Worm (Caenorhabditis elegans) whole organism, young adult: ENCODE data around the gene lpin-1.

Experiments used
- B0019.2 ChIP-seq: fragments of 200-800 bp; sonication (Bioruptor generic); conservative IDR thresholded peaks from 2 replicates; pipeline ENCODE4 v1.3.6; 2022; ENCODE audit warnings: missing genetic modification reagents, missing genetic modification characterization, missing compliant biosample characterization
- B0336.3 ChIP-seq: fragments of 200-800 bp; sonication (Bioruptor generic); IDR thresholded peaks from 2 replicates; pipeline ENCODE4 v1.3.6; 2022; ENCODE audit warnings: missing genetic modification characterization, missing compliant biosample characterization
- F33H1.4 ChIP-seq: fragments of 200-800 bp; sonication (Bioruptor generic); IDR thresholded peaks from 2 replicates; pipeline ENCODE4 v1.3.6; 2022; ENCODE audit warnings: missing genetic modification reagents, missing genetic modification characterization, missing compliant biosample characterization
- F52B5.7 ChIP-seq: sonication (generic microtip); optimal IDR thresholded peaks from 2 replicates; lab custom pipeline; 2016; ENCODE audit warnings: mild to moderate bottlenecking, missing genetic modification characterization, missing compliant biosample characterization
- F57C9.4 ChIP-seq: sonication (generic microtip); optimal IDR thresholded peaks from 2 replicates; lab custom pipeline; 2017; ENCODE audit warnings: mild to moderate bottlenecking, missing genetic modification characterization, missing compliant biosample characterization
- K11D2.4 ChIP-seq: fragments of 200-800 bp; sonication (Bioruptor generic); IDR thresholded peaks from 2 replicates; pipeline ENCODE4 v1.3.6; 2022; ENCODE audit warnings: missing genetic modification reagents, missing genetic modification characterization, missing compliant biosample characterization
- Y53G8AR.9 ChIP-seq: fragments of 200-800 bp; sonication (Bioruptor generic); conservative IDR thresholded peaks from 2 replicates; pipeline ENCODE4 v1.3.6; 2022; ENCODE audit warnings: missing genetic modification reagents, missing genetic modification characterization, missing compliant biosample characterization
- Y56A3A.18 ChIP-seq: fragments of 200-800 bp; sonication (Bioruptor generic); IDR thresholded peaks from 2 replicates; pipeline ENCODE4 v1.3.6; 2022; ENCODE audit warnings: missing genetic modification reagents, missing genetic modification characterization, missing compliant biosample characterization
- Y79H2A.3 ChIP-seq: fragments of 200-800 bp; sonication (Bioruptor generic); conservative IDR thresholded peaks from 2 replicates; pipeline ENCODE4 v1.3.6; 2022; ENCODE audit warnings: missing genetic modification reagents, missing genetic modification characterization, missing compliant biosample characterization
- Y95B8A.8 ChIP-seq: fragments of 200-800 bp; sonication (Bioruptor generic); IDR thresholded peaks from 2 replicates; pipeline ENCODE4 v1.3.6; 2022; ENCODE audit warnings: missing genetic modification reagents, missing genetic modification characterization, missing compliant biosample characterization
- ZK185.1 ChIP-seq: sonication (generic microtip); optimal IDR thresholded peaks from 2 replicates; lab custom pipeline; 2016; ENCODE audit warnings: mild to moderate bottlenecking, missing genetic modification characterization, missing compliant biosample characterization; ENCODE audit not compliant: poor library complexity, severe bottlenecking
- atf-7 ChIP-seq: sonication (generic microtip); optimal IDR thresholded peaks from 2 replicates; lab custom pipeline; 2017; ENCODE audit warnings: mild to moderate bottlenecking, missing genetic modification characterization, missing compliant biosample characterization
- attf-6 ChIP-seq: fragments of 200-800 bp; sonication (Bioruptor generic); IDR thresholded peaks from 2 replicates; pipeline ENCODE4 v1.3.6; 2022; ENCODE audit warnings: missing genetic modification reagents, missing genetic modification characterization, missing compliant biosample characterization
- cebp-1 ChIP-seq, 2 experiments: fragments of 200-800 bp in 1 of 2; sonication (Bioruptor generic) in 1 of 2; sonication (generic microtip) in 1 of 2; IDR thresholded peaks in 1 of 2; optimal IDR thresholded peaks in 1 of 2; 2 replicates each; pipeline versions ENCODE4 v1.3.6 to Lab custom; 2017 to 2022; ENCODE audit warnings: missing compliant biosample characterization in 2 of 2, missing genetic modification characterization in 2 of 2, mild to moderate bottlenecking in 1 of 2, missing genetic modification reagents in 1 of 2, moderate library complexity in 1 of 2
- ceh-100 ChIP-seq: fragments of 200-800 bp; sonication (Bioruptor generic); IDR thresholded peaks from 2 replicates; pipeline ENCODE4 v1.3.6; 2022; ENCODE audit warnings: missing genetic modification reagents, missing genetic modification characterization, missing compliant biosample characterization
- ceh-27 ChIP-seq: fragments of 200-800 bp; sonication (Bioruptor generic); optimal IDR thresholded peaks from 2 replicates; lab custom pipeline; 2018; ENCODE audit warnings: mild to moderate bottlenecking, missing genetic modification characterization, moderate library complexity, missing compliant biosample characterization
- ceh-79 ChIP-seq: sonication (generic microtip); optimal IDR thresholded peaks from 2 replicates; lab custom pipeline; 2017; ENCODE audit warnings: mild to moderate bottlenecking, missing genetic modification characterization, missing compliant biosample characterization
- dox-1 ChIP-seq: fragments of 200-800 bp; sonication (Bioruptor generic); IDR thresholded peaks from 2 replicates; pipeline ENCODE4 v1.3.6; 2022; ENCODE audit warnings: missing genetic modification reagents, missing genetic modification characterization, missing compliant biosample characterization
- efl-1 ChIP-seq: fragments of 150-350 bp; optimal IDR thresholded peaks from 2 replicates; lab custom pipeline; 2014; ENCODE audit warnings: missing biosample characterization, missing genetic modification reagents, missing genetic modification characterization
- egl-44 ChIP-seq: fragments of 200-800 bp; sonication (Bioruptor generic); IDR thresholded peaks from 2 replicates; pipeline ENCODE4 v1.3.6; 2022; ENCODE audit warnings: missing genetic modification reagents, missing genetic modification characterization, missing compliant biosample characterization
- hmg-1.2 ChIP-seq: fragments of 200-800 bp; sonication (Bioruptor generic); IDR thresholded peaks from 2 replicates; pipeline ENCODE4 v1.3.6; 2022; ENCODE audit warnings: missing genetic modification reagents, missing genetic modification characterization, missing compliant biosample characterization
- hmg-20 ChIP-seq: fragments of 200-800 bp; sonication (Bioruptor generic); IDR thresholded peaks from 2 replicates; pipeline ENCODE4 v1.3.6; 2022; ENCODE audit warnings: missing genetic modification reagents, missing genetic modification characterization, missing compliant biosample characterization
- hrde-1 ChIP-seq: sonication (generic microtip); optimal IDR thresholded peaks from 2 replicates; lab custom pipeline; 2016; ENCODE audit warnings: missing genetic modification characterization, mild to moderate bottlenecking, missing compliant biosample characterization, moderate library complexity, missing genotype, missing genetic modification reagents, borderline replicate concordance
- hsf-1 ChIP-seq: fragments of 200-800 bp; sonication (Bioruptor generic); IDR thresholded peaks from 2 replicates; pipeline ENCODE4 v1.3.6; 2022; ENCODE audit warnings: missing genetic modification reagents, missing genetic modification characterization, missing compliant biosample characterization
- let-526 ChIP-seq: fragments of 200-800 bp; sonication (Bioruptor generic); IDR thresholded peaks from 2 replicates; pipeline ENCODE4 v1.3.6; 2022; ENCODE audit warnings: missing genetic modification reagents, missing genetic modification characterization, missing compliant biosample characterization
- let-607 ChIP-seq, 2 experiments: fragments of 200-800 bp in 1 of 2; sonication (Bioruptor generic) in 1 of 2; sonication (generic microtip) in 1 of 2; optimal IDR thresholded peaks; 2 replicates each; lab custom pipeline; 2016 to 2018; ENCODE audit warnings: mild to moderate bottlenecking in 2 of 2, missing compliant biosample characterization in 2 of 2, missing genetic modification characterization in 2 of 2, moderate library complexity in 2 of 2, missing genotype in 1 of 2
- lin-26 ChIP-seq: fragments of 200-800 bp; sonication (Bioruptor generic); IDR thresholded peaks from 2 replicates; pipeline ENCODE4 v1.3.6; 2022; ENCODE audit warnings: missing genetic modification reagents, missing genetic modification characterization, missing compliant biosample characterization
- lin-40 ChIP-seq: sonication (generic microtip); optimal IDR thresholded peaks from 2 replicates; lab custom pipeline; 2016; ENCODE audit warnings: missing genetic modification characterization, mild to moderate bottlenecking, missing compliant biosample characterization, missing genotype, missing genetic modification reagents
- lin-54 ChIP-seq: fragments of 200-800 bp; sonication (Bioruptor generic); optimal IDR thresholded peaks from 2 replicates; lab custom pipeline; 2018; ENCODE audit warnings: mild to moderate bottlenecking, missing genetic modification characterization, missing compliant biosample characterization
- lsl-1 ChIP-seq: fragments of 200-800 bp; sonication (Bioruptor generic); optimal IDR thresholded peaks from 2 replicates; lab custom pipeline; 2018; ENCODE audit warnings: mild to moderate bottlenecking, missing genetic modification characterization, moderate library complexity, missing compliant biosample characterization
- madf-6 ChIP-seq: fragments of 200-800 bp; sonication (Bioruptor generic); IDR thresholded peaks from 2 replicates; pipeline ENCODE4 v1.3.6; 2022; ENCODE audit warnings: missing genetic modification reagents, missing genetic modification characterization, missing compliant biosample characterization
- madf-8 ChIP-seq: fragments of 200-800 bp; sonication (Bioruptor generic); conservative IDR thresholded peaks from 2 replicates; pipeline ENCODE4 v1.3.6; 2022; ENCODE audit warnings: missing genetic modification reagents, missing genetic modification characterization, missing compliant biosample characterization
- mcd-1 ChIP-seq: fragments of 200-800 bp; sonication (Bioruptor generic); IDR thresholded peaks from 2 replicates; pipeline ENCODE4 v1.3.6; 2022; ENCODE audit warnings: missing genetic modification reagents, missing genetic modification characterization, missing compliant biosample characterization
- mxl-1 ChIP-seq: sonication (generic microtip); optimal IDR thresholded peaks from 2 replicates; lab custom pipeline; 2016; ENCODE audit warnings: missing genetic modification characterization, missing compliant biosample characterization
- nhr-80 ChIP-seq: sonication (generic microtip); optimal IDR thresholded peaks from 2 replicates; lab custom pipeline; 2016; ENCODE audit warnings: missing genetic modification characterization, missing compliant biosample characterization
- pbrm-1 ChIP-seq: fragments of 200-800 bp; sonication (Bioruptor generic); IDR thresholded peaks from 2 replicates; pipeline ENCODE4 v1.3.6; 2022; ENCODE audit warnings: missing genetic modification reagents, missing genetic modification characterization, missing compliant biosample characterization
- sdz-38 ChIP-seq: sonication (generic microtip); optimal IDR thresholded peaks from 2 replicates; lab custom pipeline; 2016; ENCODE audit warnings: missing genotype, missing genetic modification characterization, missing compliant biosample characterization
- sptf-2 ChIP-seq: fragments of 200-800 bp; sonication (Bioruptor generic); optimal IDR thresholded peaks from 2 replicates; lab custom pipeline; 2018; ENCODE audit warnings: mild to moderate bottlenecking, missing genetic modification characterization, missing compliant biosample characterization
- tbp1 ChIP-seq: fragments of 200-800 bp; sonication (Bioruptor generic); optimal IDR thresholded peaks from 2 replicates; lab custom pipeline; 2018; ENCODE audit warnings: mild to moderate bottlenecking, missing genetic modification characterization, missing compliant biosample characterization
- xnd-1 ChIP-seq: sonication (generic microtip); optimal IDR thresholded peaks from 2 replicates; lab custom pipeline; 2016; ENCODE audit warnings: missing genotype, missing genetic modification reagents, missing genetic modification characterization, missing compliant biosample characterization
- zfh-2 ChIP-seq: fragments of 200-800 bp; sonication (Bioruptor generic); conservative IDR thresholded peaks from 2 replicates; pipeline ENCODE4 v1.3.6; 2022; ENCODE audit warnings: missing genetic modification reagents, missing genetic modification characterization, missing compliant biosample characterization
- ztf-22 ChIP-seq: fragments of 200-800 bp; sonication (Bioruptor generic); optimal IDR thresholded peaks from 2 replicates; lab custom pipeline; 2018; ENCODE audit warnings: mild to moderate bottlenecking, missing genetic modification characterization, moderate library complexity, missing compliant biosample characterization
- ztf-25 ChIP-seq: fragments of 200-800 bp; sonication (Bioruptor generic); IDR thresholded peaks from 2 replicates; pipeline ENCODE4 v1.3.6; 2022; ENCODE audit warnings: missing genetic modification reagents, missing genetic modification characterization, missing compliant biosample characterization
- ztf-28 ChIP-seq: fragments of 200-800 bp; sonication (Bioruptor generic); IDR thresholded peaks from 2 replicates; pipeline ENCODE4 v1.3.6; 2022; ENCODE audit warnings: missing genetic modification reagents, missing genetic modification characterization, missing compliant biosample characterization
- ztf-6 ChIP-seq: fragments of 200-800 bp; sonication (Bioruptor generic); IDR thresholded peaks from 2 replicates; pipeline ENCODE4 v1.3.6; 2022; ENCODE audit warnings: missing genetic modification reagents, missing genetic modification characterization, missing compliant biosample characterization

The lpin-1 gene

ce11 chrV:13665089-13665488 is 11.2 kb upstream of the lpin-1 start, which contains the start of gene rde-12:
Gene rde-12 (plus strand): TSS chrV:13665389.
- TF ChIP-seq madf-6 (GFP tag; lab: Robert Waterston, UW) = 0 out of 2 replicates have a peak, but pooled peaks have one; percentile 5
- no peak for TF ChIP-seq ztf-28
- peak; percentile 41; the same call in 1 of the 2 replicates for TF ChIP-seq hmg-1.2 (GFP tag; lab: Robert Waterston, UW)
- no peak for TF ChIP-seq lin-40 (tag; lab: Kevin White, UChicago)
- no peak for TF ChIP-seq xnd-1
- no peak for TF ChIP-seq Y53G8AR.9 (GFP tag; lab: Robert Waterston, UW)
- peak; percentile 20 for TF ChIP-seq F52B5.7 (tag; lab: Kevin White, UChicago)
- no peak for TF ChIP-seq cebp-1 (GFP tag; IDR thresholded peaks at IDR 0.05; lab: Robert Waterston, UW)
- peak; percentile 27 for TF ChIP-seq cebp-1 (tag; optimal IDR thresholded peaks at IDR 0.05; lab: Kevin White, UChicago)
- TF ChIP-seq lin-26 (GFP tag; lab: Robert Waterston, UW) = 0 out of 2 replicates have a peak, but pooled peaks have one; percentile 32
- no peak for TF ChIP-seq ztf-25 (GFP tag; lab: Robert Waterston, UW)
- TF ChIP-seq egl-44 (GFP tag; lab: Robert Waterston, UW) = 0 out of 2 replicates have a peak, but pooled peaks have one; percentile 16

- TF ChIP-seq attf-6 (GFP tag; lab: Robert Waterston, UW) (no peak), nhr-80 (tag; lab: Kevin White, UChicago) (peak; percentile 65), ZK185.1 (peak; percentile 2), Y56A3A.18 (GFP tag; lab: Robert Waterston, UW) (peak; percentile 15; the same call in 1 of the 2 replicates), lin-54 (GFP tag; lab: Kevin White, UChicago) (peak; percentile 38), madf-8 (GFP tag; lab: Robert Waterston, UW) (peak; percentile 26; the same call in 1 of the 2 replicates), lsl-1 (peak; percentile 46), efl-1 (GFP tag; lab: Kevin White, UChicago) (peak; percentile 59), Y95B8A.8 (GFP tag; lab: Robert Waterston, UW) (0 out of 2 replicates have a peak, but pooled peaks have one; percentile 5), sptf-2 (GFP tag; lab: Kevin White, UChicago) (no peak), let-526 (GFP tag; lab: Robert Waterston, UW) (no peak), let-607 (tag; optimal IDR thresholded peaks at IDR 0.05; lab: Kevin White, UChicago) (peak in 1 of 2 experiments; percentile 19), hrde-1 (tag; lab: Kevin White, UChicago) (no peak), sdz-38 (tag; lab: Kevin White, UChicago) (no peak), dox-1 (GFP tag; lab: Robert Waterston, UW) (peak; percentile 71), atf-7 (tag; lab: Kevin White, UChicago) (peak; percentile 38), pbrm-1 (GFP tag; lab: Robert Waterston, UW) (peak; percentile 60), Y79H2A.3 (GFP tag; lab: Robert Waterston, UW) (no peak), ceh-100 (GFP tag; lab: Robert Waterston, UW) (no peak), B0336.3 (GFP tag; lab: Robert Waterston, UW) (0 out of 2 replicates have a peak, but pooled peaks have one; percentile 20), F33H1.4 (peak; percentile 42), mxl-1 (tag; lab: Kevin White, UChicago) (no peak), B0019.2 (GFP tag; lab: Robert Waterston, UW) (0 out of 2 replicates have a peak, but pooled peaks have one; percentile 9), ztf-22 (GFP tag; lab: Kevin White, UChicago) (peak; percentile 11), ztf-6 (GFP tag; lab: Robert Waterston, UW) (no peak), F57C9.4 (no peak), tbp1 (peak; percentile 18), hmg-20 (GFP tag; lab: Robert Waterston, UW) (0 out of 2 replicates have a peak, but pooled peaks have one; percentile 32), ceh-79 (tag; lab: Kevin White, UChicago) (no peak), K11D2.4 (GFP tag; lab: Robert Waterston, UW) (no peak), madf-6 (GFP tag; lab: Robert Waterston, UW) (peak; percentile 73; the same call in 1 of the 2 replicates), mcd-1 (GFP tag; lab: Robert Waterston, UW) (peak; percentile 50), zfh-2 (GFP tag; lab: Robert Waterston, UW) (no peak), hsf-1 (GFP tag; lab: Robert Waterston, UW) (peak; percentile 23; the same call in 1 of the 2 replicates), ceh-27 (peak; percentile 6), lin-40 (tag; lab: Kevin White, UChicago) (peak; percentile 38)
These were observed 10.5 kb upstream of the lpin-1 start for ce11 chrV:13664340-13664916.
